Worm (Caenorhabditis elegans): ENCODE measurements around the gene lyst-1.

- TF ChIP-seq blmp-1 (tag; optimal IDR thresholded peaks at IDR 0.05): no peak
- no peak for TF ChIP-seq unc-62 (GFP tag; optimal IDR thresholded peaks at IDR 0.05)
Observed at ce11 chrX:12114024-12114423, 26.9 kb downstream of the lyst-1 start, which contains the start of gene lgc-15.
